Fruit fly (Drosophila melanogaster): ENCODE measurements around the gene CG14421.

DNA sequence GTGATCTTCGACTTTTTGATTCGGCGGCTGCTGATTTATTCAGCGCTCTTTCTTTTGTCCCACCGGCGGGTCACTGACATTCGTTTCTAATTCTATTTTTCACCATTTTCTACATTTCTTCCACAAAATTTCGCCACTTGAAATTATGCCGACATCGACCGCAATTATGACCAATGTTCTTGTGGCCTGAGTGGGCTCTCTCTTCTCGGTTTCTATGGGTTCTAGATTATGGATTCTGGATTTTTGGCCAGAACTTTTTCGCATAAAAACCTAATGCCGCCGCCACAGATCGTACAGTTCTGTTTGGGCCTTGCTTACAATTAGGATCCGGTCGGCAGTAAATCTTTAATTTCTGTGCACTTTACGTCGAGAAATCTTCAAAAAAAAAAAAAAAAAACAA lies 4.5 kb upstream of the CG14421 start, which contains the start of gene CG3598:
- TF ChIP-seq CG8301 (tag; optimal IDR thresholded peaks at IDR 0.05) (no peak), Ets98B (GFP tag; IDR thresholded peaks at IDR 0.05) (no peak)

All from whole organism, pupa.